Worm (Caenorhabditis elegans) whole organism, early embryonic: Measurements from ENCODE around the gene srv-9.

ENCODE experiments used
- flt-1 ChIP-seq: fragments of 200-800 bp; sonication (Bioruptor generic); IDR thresholded peaks from 2 replicates; pipeline ENCODE4 v1.3.6; 2022; ENCODE audit warnings: missing genetic modification characterization, missing compliant biosample characterization
- hmbx-1 ChIP-seq: sonication (generic microtip); optimal IDR thresholded peaks from 2 replicates; lab custom pipeline; 2016; ENCODE audit warnings: mild to moderate bottlenecking, missing genetic modification characterization, missing compliant biosample characterization
- tra-4 ChIP-seq: sonication (generic microtip); optimal IDR thresholded peaks from 2 replicates; lab custom pipeline; 2017; ENCODE audit warnings: missing genetic modification characterization, missing compliant biosample characterization

ce11 chrV:13411225-13411991 lies 11.5 kb downstream of the srv-9 start:
- TF ChIP-seq hmbx-1: no peak
- no peak for TF ChIP-seq flt-1 (GFP tag; lab: Robert Waterston, UW)
- TF ChIP-seq tra-4: no peak
